Fruit fly (Drosophila melanogaster) whole organism, embryonic: ENCODE data around the gene RunxB.

Experiments
- B-H2 ChIP-seq: fragments of 200-800 bp; sonication (Bioruptor generic); optimal IDR thresholded peaks from 2 replicates; lab custom pipeline; 2018; ENCODE audit warnings: missing biosample characterization, mild to moderate bottlenecking, missing genetic modification characterization
- Blimp-1 ChIP-seq: fragments of 200-800 bp; sonication (Bioruptor generic); optimal IDR thresholded peaks from 3 replicates; lab custom pipeline; 2018; ENCODE audit warnings: missing biosample characterization, missing genetic modification characterization, mild to moderate bottlenecking, moderate library complexity, missing genetic modification reagents
- CG10274 ChIP-seq: fragments of 200-800 bp; sonication (Bioruptor generic); optimal IDR thresholded peaks from 3 replicates; lab custom pipeline; 2017; ENCODE audit warnings: missing biosample characterization, mild to moderate bottlenecking, missing genetic modification characterization
- CG10654 ChIP-seq: fragments of 200-800 bp; sonication (Bioruptor generic); optimal IDR thresholded peaks from 2 replicates; lab custom pipeline; 2016; ENCODE audit warnings: missing biosample characterization, missing genetic modification characterization
- CG11093 ChIP-seq: fragments of 200-800 bp; sonication (Bioruptor generic); IDR thresholded peaks from 3 replicates; pipeline ENCODE4 v1.3.6; 2022; ENCODE audit warnings: missing biosample characterization, missing genetic modification characterization
- CG12104 ChIP-seq: fragments of 200-800 bp; sonication (Bioruptor generic); optimal IDR thresholded peaks from 3 replicates; lab custom pipeline; 2016; ENCODE audit warnings: missing biosample characterization, missing genetic modification characterization
- CG15601 ChIP-seq: fragments of 200-800 bp; sonication (Bioruptor generic); optimal IDR thresholded peaks from 3 replicates; lab custom pipeline; 2019; ENCODE audit warnings: missing biosample characterization, mild to moderate bottlenecking, missing genetic modification characterization, moderate library complexity
- CG15696 ChIP-seq: fragments of 200-800 bp; sonication (Bioruptor generic); optimal IDR thresholded peaks from 2 replicates; lab custom pipeline; 2019; ENCODE audit warnings: missing biosample characterization, mild to moderate bottlenecking, missing genetic modification characterization, moderate library complexity
- CG17612 ChIP-seq: fragments of 200-800 bp; sonication (Bioruptor generic); IDR thresholded peaks from 2 replicates; pipeline ENCODE4 v1.3.6; 2022; ENCODE audit warnings: missing biosample characterization, missing genetic modification characterization
- CG1832 ChIP-seq: fragments of 200-800 bp; sonication (Bioruptor generic); optimal IDR thresholded peaks from 2 replicates; lab custom pipeline; 2017; ENCODE audit warnings: missing biosample characterization, mild to moderate bottlenecking, missing genetic modification characterization, inconsistent platforms
- CG2116 ChIP-seq: fragments of 200-800 bp; sonication (Bioruptor generic); optimal IDR thresholded peaks from 3 replicates; lab custom pipeline; 2018; ENCODE audit warnings: missing biosample characterization, mild to moderate bottlenecking, missing genetic modification characterization
- CG31224 ChIP-seq: fragments of 200-800 bp; sonication (Bioruptor generic); IDR thresholded peaks from 2 replicates; pipeline ENCODE4 v1.3.6; 2022; ENCODE audit warnings: missing biosample characterization, missing genetic modification characterization
- CG3163 ChIP-seq: fragments of 200-800 bp; sonication (Bioruptor generic); optimal IDR thresholded peaks from 3 replicates; lab custom pipeline; 2016; ENCODE audit warnings: missing biosample characterization, missing genetic modification characterization
- CG4328 ChIP-seq: fragments of 200-800 bp; sonication (Bioruptor generic); optimal IDR thresholded peaks from 3 replicates; lab custom pipeline; 2017; ENCODE audit warnings: missing biosample characterization, missing genetic modification reagents, missing genetic modification characterization
- CG43689 ChIP-seq: fragments of 200-800 bp; sonication (Bioruptor generic); IDR thresholded peaks from 2 replicates; pipeline ENCODE4 v1.3.6; 2022; ENCODE audit warnings: missing biosample characterization, missing genetic modification characterization
- CG4854 ChIP-seq: fragments of 200-800 bp; sonication (Bioruptor generic); optimal IDR thresholded peaks from 2 replicates; lab custom pipeline; 2016; ENCODE audit warnings: missing biosample characterization, missing genetic modification characterization, inconsistent platforms
- CG6854 ChIP-seq: fragments of 200-800 bp; sonication (Bioruptor generic); optimal IDR thresholded peaks from 3 replicates; lab custom pipeline; 2017; ENCODE audit warnings: missing biosample characterization, mild to moderate bottlenecking, missing genetic modification characterization
- CG7357 ChIP-seq: fragments of 200-800 bp; sonication (Bioruptor generic); IDR thresholded peaks from 3 replicates; pipeline ENCODE4 v1.3.6; 2022; ENCODE audit warnings: missing biosample characterization, missing genetic modification characterization
- CG7745 ChIP-seq: fragments of 200-800 bp; sonication (Bioruptor generic); optimal IDR thresholded peaks from 2 replicates; lab custom pipeline; 2018; ENCODE audit warnings: missing biosample characterization, mild to moderate bottlenecking, missing genetic modification characterization, moderate library complexity
- CG9215 ChIP-seq: fragments of 200-800 bp; sonication (Bioruptor generic); IDR thresholded peaks from 2 replicates; pipeline ENCODE4 v1.3.6; 2022; ENCODE audit warnings: missing biosample characterization, missing genetic modification characterization
- CG9727 ChIP-seq: fragments of 200-800 bp; sonication (Bioruptor generic); optimal IDR thresholded peaks from 3 replicates; lab custom pipeline; 2017; ENCODE audit warnings: missing biosample characterization, mild to moderate bottlenecking, missing genetic modification characterization
- CTCF ChIP-seq: fragments of 200-800 bp; sonication (Bioruptor generic); optimal IDR thresholded peaks from 2 replicates; lab custom pipeline; 2017; ENCODE audit warnings: missing biosample characterization, mild to moderate bottlenecking, missing genetic modification characterization, moderate library complexity
- Dp ChIP-seq: fragments of 200-800 bp; sonication (Bioruptor generic); optimal IDR thresholded peaks from 2 replicates; lab custom pipeline; 2018; ENCODE audit warnings: missing biosample characterization, mild to moderate bottlenecking, missing genetic modification characterization, moderate library complexity
- Dref ChIP-seq: fragments of 200-800 bp; sonication (Bioruptor generic); IDR thresholded peaks from 2 replicates; pipeline ENCODE4 v1.3.6; 2022; ENCODE audit warnings: missing biosample characterization, missing genetic modification characterization
- ERR ChIP-seq: fragments of 200-800 bp; sonication (Bioruptor generic); optimal IDR thresholded peaks from 2 replicates; lab custom pipeline; 2016; ENCODE audit warnings: missing biosample characterization, missing genetic modification characterization
- Fer1 ChIP-seq: fragments of 200-800 bp; sonication (Bioruptor generic); optimal IDR thresholded peaks from 2 replicates; lab custom pipeline; 2017; ENCODE audit warnings: missing biosample characterization, mild to moderate bottlenecking, missing genetic modification characterization
- Hr51 ChIP-seq, 2 experiments: fragments of 200-800 bp; sonication (Bioruptor generic); optimal IDR thresholded peaks; 2 replicates in 1 of 2; 3 replicates in 1 of 2; lab custom pipeline; 2016 to 2018; ENCODE audit warnings: missing biosample characterization in 2 of 2, missing genetic modification characterization in 2 of 2, mild to moderate bottlenecking in 1 of 2, moderate library complexity in 1 of 2
- Ptx1 ChIP-seq: fragments of 200-800 bp; sonication (Bioruptor generic); IDR thresholded peaks from 2 replicates; pipeline ENCODE4 v1.3.6; 2022; ENCODE audit warnings: missing biosample characterization, missing genetic modification characterization
- Ravus ChIP-seq: fragments of 200-800 bp; sonication (Bioruptor generic); IDR thresholded peaks from 2 replicates; pipeline ENCODE4 v1.3.6; 2022; ENCODE audit warnings: missing biosample characterization, missing genetic modification characterization
- Sry-β ChIP-seq: fragments of 200-800 bp; sonication (Bioruptor generic); optimal IDR thresholded peaks from 2 replicates; lab custom pipeline; 2018; ENCODE audit warnings: missing biosample characterization, mild to moderate bottlenecking, missing genetic modification characterization, moderate library complexity
- Sry-δ ChIP-seq: fragments of 200-800 bp; sonication (Bioruptor generic); optimal IDR thresholded peaks from 2 replicates; lab custom pipeline; 2016; ENCODE audit warnings: missing biosample characterization, missing genetic modification characterization
- Tbp ChIP-seq: fragments of >200 bp; optimal IDR thresholded peaks from 2 replicates; lab custom pipeline; 2018; ENCODE audit warnings: missing biosample characterization, missing genetic modification characterization
- ab ChIP-seq: fragments of 200-800 bp; sonication (Bioruptor generic); optimal IDR thresholded peaks from 2 replicates; lab custom pipeline; 2016; ENCODE audit warnings: missing biosample characterization, missing genetic modification characterization
- amos ChIP-seq: fragments of 200-800 bp; sonication (Bioruptor generic); IDR thresholded peaks from 2 replicates; pipeline ENCODE4 v1.3.6; 2022; ENCODE audit warnings: missing biosample characterization, missing genetic modification characterization; ENCODE audit not compliant: partially characterized antibody
- gsb ChIP-seq: fragments of 200-800 bp; sonication (Bioruptor generic); IDR thresholded peaks from 2 replicates; pipeline ENCODE4 v1.3.6; 2022; ENCODE audit warnings: missing biosample characterization, missing genetic modification characterization
- hb ChIP-seq: fragments of 200-800 bp; sonication (Bioruptor generic); IDR thresholded peaks from 3 replicates; pipeline ENCODE4 v1.3.6; 2022; ENCODE audit warnings: missing biosample characterization, missing genetic modification characterization; ENCODE audit not compliant: partially characterized antibody
- hbn ChIP-seq: fragments of 200-800 bp; sonication (Bioruptor generic); IDR thresholded peaks from 2 replicates; pipeline ENCODE4 v1.3.6; 2022; ENCODE audit warnings: missing biosample characterization, missing genetic modification characterization; ENCODE audit not compliant: partially characterized antibody
- lab ChIP-seq: fragments of 200-800 bp; sonication (Bioruptor generic); optimal IDR thresholded peaks from 3 replicates; lab custom pipeline; 2017; ENCODE audit warnings: missing biosample characterization, missing genetic modification characterization, mild to moderate bottlenecking, moderate library complexity, missing genetic modification reagents
- nmo ChIP-seq: fragments of 200-800 bp; sonication (Bioruptor generic); optimal IDR thresholded peaks from 2 replicates; lab custom pipeline; 2018; ENCODE audit warnings: missing biosample characterization, mild to moderate bottlenecking, missing genetic modification characterization, moderate library complexity
- otp ChIP-seq: fragments of 200-800 bp; sonication (Bioruptor generic); IDR thresholded peaks from 3 replicates; pipeline ENCODE4, ENCODE4 v1.3.6; 2022; ENCODE audit warnings: missing biosample characterization, missing genetic modification characterization
- p53 ChIP-seq: fragments of 200-800 bp; sonication (Bioruptor generic); optimal IDR thresholded peaks from 2 replicates; lab custom pipeline; 2016; ENCODE audit warnings: missing biosample characterization, missing genetic modification characterization
- prd ChIP-seq, 3 experiments: fragments of >200 bp in 2 of 3; fragments of 200-800 bp in 1 of 3; sonication (Bioruptor generic) in 1 of 3; optimal IDR thresholded peaks in 2 of 3; IDR thresholded peaks in 1 of 3; 2 replicates in 2 of 3; 3 replicates in 1 of 3; pipeline versions ENCODE4 v1.3.6 to Lab custom; 2017 to 2022; ENCODE audit warnings: missing biosample characterization in 1 of 3, missing genetic modification characterization in 1 of 3
- pzg ChIP-seq: fragments of 200-800 bp; sonication (Bioruptor generic); optimal IDR thresholded peaks from 3 replicates; lab custom pipeline; 2018; ENCODE audit warnings: missing biosample characterization, mild to moderate bottlenecking, missing genetic modification characterization, moderate library complexity
- ro ChIP-seq: fragments of 200-800 bp; sonication (Bioruptor generic); IDR thresholded peaks from 2 replicates; pipeline ENCODE4 v1.3.6; 2022; ENCODE audit warnings: missing biosample characterization, missing genetic modification characterization
- sna ChIP-seq: fragments of 200-800 bp; sonication (Bioruptor generic); IDR thresholded peaks from 2 replicates; pipeline ENCODE4 v1.3.6; 2022; ENCODE audit warnings: missing biosample characterization, missing genetic modification characterization; ENCODE audit not compliant: partially characterized antibody
- sob ChIP-seq: fragments of 200-800 bp; sonication (Bioruptor generic); IDR thresholded peaks from 2 replicates; pipeline ENCODE4 v1.3.6; 2022; ENCODE audit warnings: missing biosample characterization, missing genetic modification characterization
- ssp ChIP-seq: fragments of 200-800 bp; sonication (Bioruptor generic); IDR thresholded peaks from 2 replicates; pipeline ENCODE4 v1.3.6; 2022; ENCODE audit warnings: missing biosample characterization, missing genetic modification characterization
- stwl ChIP-seq: fragments of 200-800 bp; sonication (Bioruptor generic); optimal IDR thresholded peaks from 3 replicates; lab custom pipeline; 2018; ENCODE audit warnings: missing biosample characterization, mild to moderate bottlenecking, missing genetic modification characterization, moderate library complexity
- sug ChIP-seq: fragments of 200-800 bp; optimal IDR thresholded peaks from 2 replicates; lab custom pipeline; 2019; ENCODE audit warnings: missing biosample characterization, mild to moderate bottlenecking, missing genetic modification characterization, moderate library complexity
- wek ChIP-seq: fragments of 200-800 bp; sonication (Bioruptor generic); optimal IDR thresholded peaks from 3 replicates; lab custom pipeline; 2018; ENCODE audit warnings: missing biosample characterization, mild to moderate bottlenecking, missing genetic modification characterization, moderate library complexity
- zfh1 ChIP-seq: fragments of 200-800 bp; sonication (Bioruptor generic); IDR thresholded peaks from 3 replicates; pipeline ENCODE4 v1.3.6; 2022; ENCODE audit warnings: missing biosample characterization, missing genetic modification characterization

The RunxB gene

dm6 chrX:20519049-20519448 lies 19.2 kb upstream of the RunxB start (continued):
- TF ChIP-seq sna (no peak), CG3163 (GFP tag; lab: Kevin White, UChicago) (peak; percentile 7), amos (GFP tag; lab: Robert Waterston, UW) (no peak), Hr51 (GFP tag; optimal IDR thresholded peaks at IDR 0.05; lab: Kevin White, UChicago) (peak in 1 of 2 experiments; percentile 55), CG6854 (GFP tag; lab: Kevin White, UChicago) (no peak), CG7357 (no peak), CTCF (GFP tag; lab: Kevin White, UChicago) (no peak), Ptx1 (peak; percentile 60), Blimp-1 (GFP tag; lab: Kevin White, UChicago) (no peak), CG43689 (GFP tag; lab: Robert Waterston, UW) (no peak), stwl (tag; lab: Kevin White, UChicago) (no peak), ssp (GFP tag; lab: Robert Waterston, UW) (no peak), Sry-β (GFP tag; lab: Kevin White, UChicago) (no peak), CG12104 (GFP tag; lab: Kevin White, UChicago) (no peak), sug (tag; lab: Kevin White, UChicago) (no peak), CG11093 (GFP tag; lab: Robert Waterston, UW) (0 out of 3 replicates have a peak, but pooled peaks have one; percentile 38), CG9727 (GFP tag; lab: Kevin White, UChicago) (peak; percentile 44), CG7745 (tag; lab: Kevin White, UChicago) (no peak), CG4854 (GFP tag; lab: Kevin White, UChicago) (no peak), CG4328 (no peak), ERR (GFP tag; lab: Kevin White, UChicago) (no peak), CG2116 (no peak), CG1832 (GFP tag; lab: Kevin White, UChicago) (no peak), CG10274 (GFP tag; lab: Kevin White, UChicago) (no peak), prd (optimal IDR thresholded peaks at IDR 0.05; lab: Kevin White, UChicago) (no peak), prd (GFP tag; IDR thresholded peaks at IDR 0.05; lab: Robert Waterston, UW) (peak; percentile 66), Tbp (no peak), gsb (GFP tag; lab: Robert Waterston, UW) (no peak), ab (GFP tag; lab: Kevin White, UChicago) (no peak), zfh1 (GFP tag; lab: Robert Waterston, UW) (peak; percentile 52; the same call in 1 of the 3 replicates), Fer1 (GFP tag; lab: Kevin White, UChicago) (no peak), Dp (no peak), otp (no peak), Ravus (no peak), CG10654 (GFP tag; lab: Kevin White, UChicago) (peak; percentile 5), CG9215 (no peak), hbn (GFP tag; lab: Robert Waterston, UW) (no peak), ro (GFP tag; lab: Robert Waterston, UW) (no peak), CG15696 (tag; lab: Kevin White, UChicago) (no peak), Sry-δ (GFP tag; lab: Kevin White, UChicago) (peak; percentile 1), p53 (GFP tag; lab: Kevin White, UChicago) (no peak), wek (GFP tag; lab: Kevin White, UChicago) (no peak), CG31224 (no peak), nmo (peak; percentile 7), CG15601 (no peak), Dref (GFP tag; lab: Robert Waterston, UW) (no peak), CG17612 (GFP tag; lab: Robert Waterston, UW) (no peak), sob (GFP tag; lab: Robert Waterston, UW) (no peak; the same call in 1 of the 2 replicates), pzg (GFP tag; lab: Kevin White, UChicago) (no peak), lab (GFP tag; lab: Kevin White, UChicago) (no peak), hb (no peak), B-H2 (GFP tag; lab: Kevin White, UChicago) (no peak)
